Fruit fly (Drosophila melanogaster) whole organism, embryonic: ENCODE results near the gene Dnai2.

ENCODE experiments used
- CG10274 ChIP-seq: fragments of 200-800 bp; sonication (Bioruptor generic); optimal IDR thresholded peaks from 3 replicates; lab custom pipeline; 2017; ENCODE audit warnings: missing biosample characterization, mild to moderate bottlenecking, missing genetic modification characterization
- CG12155 ChIP-seq: fragments of 200-800 bp; sonication (Bioruptor generic); optimal IDR thresholded peaks from 3 replicates; lab custom pipeline; 2016; ENCODE audit warnings: missing biosample characterization, missing genetic modification characterization
- Dad ChIP-seq: fragments of 200-800 bp; sonication (Bioruptor generic); optimal IDR thresholded peaks from 3 replicates; lab custom pipeline; 2016; ENCODE audit warnings: missing biosample characterization, missing genetic modification characterization
- seq ChIP-seq: fragments of 200-800 bp; sonication (Bioruptor generic); IDR thresholded peaks from 2 replicates; pipeline ENCODE4 v1.3.6; 2022; ENCODE audit warnings: missing biosample characterization, missing genetic modification characterization

DNA sequence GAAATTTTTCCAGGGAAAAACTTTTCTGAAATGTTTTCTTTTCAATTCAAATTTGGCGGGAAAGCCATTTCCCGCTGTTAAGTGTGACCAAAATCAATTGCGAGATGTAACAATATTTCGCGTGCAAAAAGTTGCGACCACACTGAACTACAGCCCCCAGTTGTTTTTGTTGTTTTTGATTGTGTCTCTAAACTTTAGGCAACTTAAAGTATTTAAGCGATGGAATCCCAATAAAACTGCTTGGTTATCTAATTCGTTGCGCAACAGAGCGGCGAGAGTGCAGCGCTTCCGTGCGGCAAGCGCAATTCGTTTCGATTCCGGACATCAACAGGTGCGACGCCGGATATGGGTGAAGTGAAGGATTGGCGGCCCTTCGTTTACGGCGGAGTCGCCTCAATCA lies 21.7 kb upstream of the Dnai2 start, which contains the start of gene Bmcp:
- TF ChIP-seq CG12155: no peak
- no peak for TF ChIP-seq CG10274 (GFP tag; lab: Kevin White, UChicago)
- no peak for TF ChIP-seq Dad
- no peak for TF ChIP-seq seq
